Fruit fly (Drosophila melanogaster) whole organism, embryonic: Measurements from ENCODE around the gene CG42580.
"Not testable (repeated sequence)": the region's sequence is repeated elsewhere in the genome, so short reads cannot be mapped to it uniquely, and the experiment has no call there.

Source experiments
- BtbVII ChIP-seq: fragments of 200-800 bp; sonication (Bioruptor generic); optimal IDR thresholded peaks from 3 replicates; lab custom pipeline; 2017; ENCODE audit warnings: missing biosample characterization, mild to moderate bottlenecking, missing genetic modification characterization
- CG11085 ChIP-seq: fragments of 200-800 bp; sonication (Bioruptor generic); IDR thresholded peaks from 2 replicates; pipeline ENCODE4 v1.3.6; 2022; ENCODE audit warnings: missing biosample characterization, missing genetic modification characterization
- CG11695 ChIP-seq: fragments of 200-800 bp; sonication (Bioruptor generic); IDR thresholded peaks from 3 replicates; pipeline ENCODE4 v1.3.6; 2022; ENCODE audit warnings: missing biosample characterization, missing genetic modification characterization
- CG12104 ChIP-seq: fragments of 200-800 bp; sonication (Bioruptor generic); optimal IDR thresholded peaks from 3 replicates; lab custom pipeline; 2016; ENCODE audit warnings: missing biosample characterization, missing genetic modification characterization
- CG12942 ChIP-seq: fragments of 200-800 bp; sonication (Bioruptor generic); optimal IDR thresholded peaks from 3 replicates; lab custom pipeline; 2016; ENCODE audit warnings: missing biosample characterization, missing genetic modification characterization
- CG16815 ChIP-seq: fragments of 200-800 bp; sonication (Bioruptor generic); optimal IDR thresholded peaks from 3 replicates; lab custom pipeline; 2017; ENCODE audit warnings: missing biosample characterization, mild to moderate bottlenecking, missing genetic modification characterization
- CG2889 ChIP-seq: fragments of 200-800 bp; sonication (Bioruptor generic); IDR thresholded peaks from 3 replicates; pipeline ENCODE4 v1.3.6; 2022; ENCODE audit warnings: missing biosample characterization, missing genetic modification characterization
- CG32772 ChIP-seq: fragments of 200-800 bp; sonication (Bioruptor generic); IDR thresholded peaks from 2 replicates; pipeline ENCODE4 v1.3.6; 2022; ENCODE audit warnings: missing biosample characterization, missing genetic modification characterization
- CG3995 ChIP-seq: fragments of 200-800 bp; sonication (Bioruptor generic); optimal IDR thresholded peaks from 3 replicates; lab custom pipeline; 2016; ENCODE audit warnings: missing biosample characterization, missing genetic modification characterization
- CG4360 ChIP-seq: fragments of 200-800 bp; sonication (Bioruptor generic); IDR thresholded peaks from 2 replicates; pipeline ENCODE4 v1.3.6; 2022; ENCODE audit warnings: missing biosample characterization, missing genetic modification characterization
- CG5953 ChIP-seq: fragments of 200-800 bp; sonication (Bioruptor generic); IDR thresholded peaks from 2 replicates; pipeline ENCODE4 v1.3.6; 2022; ENCODE audit warnings: missing biosample characterization, missing genetic modification characterization
- CG6272 ChIP-seq: fragments of 200-800 bp; sonication (Bioruptor generic); IDR thresholded peaks from 2 replicates; pipeline ENCODE4 v1.3.6; 2022; ENCODE audit warnings: missing biosample characterization, missing genetic modification characterization
- CG7839 ChIP-seq: fragments of 200-800 bp; sonication (Bioruptor generic); optimal IDR thresholded peaks from 3 replicates; lab custom pipeline; 2018; ENCODE audit warnings: missing biosample characterization, mild to moderate bottlenecking, missing genetic modification characterization, moderate library complexity
- CG9215 ChIP-seq: fragments of 200-800 bp; sonication (Bioruptor generic); IDR thresholded peaks from 2 replicates; pipeline ENCODE4 v1.3.6; 2022; ENCODE audit warnings: missing biosample characterization, missing genetic modification characterization
- CG9797 ChIP-seq: fragments of 200-800 bp; sonication (Bioruptor generic); optimal IDR thresholded peaks from 3 replicates; lab custom pipeline; 2018; ENCODE audit warnings: missing biosample characterization, mild to moderate bottlenecking, missing genetic modification characterization
- Doc3 ChIP-seq: fragments of 200-800 bp; sonication (Bioruptor generic); IDR thresholded peaks from 3 replicates; pipeline ENCODE4 v1.3.6; 2022; ENCODE audit warnings: missing biosample characterization, missing genetic modification characterization; ENCODE audit not compliant: partially characterized antibody
- HmgZ ChIP-seq: fragments of 200-800 bp; sonication (Bioruptor generic); optimal IDR thresholded peaks from 2 replicates; lab custom pipeline; 2018; ENCODE audit warnings: missing biosample characterization, mild to moderate bottlenecking, missing genetic modification characterization
- Nf-YA ChIP-seq: fragments of 200-800 bp; sonication (Bioruptor generic); IDR thresholded peaks from 2 replicates; pipeline ENCODE4 v1.3.6; 2022; ENCODE audit warnings: missing biosample characterization, missing genetic modification characterization
- Nf-YB ChIP-seq: fragments of 200-800 bp; sonication (Bioruptor generic); optimal IDR thresholded peaks from 3 replicates; lab custom pipeline; 2019; ENCODE audit warnings: missing biosample characterization, mild to moderate bottlenecking, missing genetic modification characterization, moderate library complexity
- Nf-YC ChIP-seq: fragments of 200-800 bp; optimal IDR thresholded peaks from 3 replicates; lab custom pipeline; 2019; ENCODE audit warnings: missing biosample characterization, mild to moderate bottlenecking, missing genetic modification characterization, moderate library complexity
- Optix ChIP-seq: fragments of 200-800 bp; sonication (Bioruptor generic); IDR thresholded peaks from 3 replicates; pipeline ENCODE4 v1.3.6; 2022; ENCODE audit warnings: missing biosample characterization, missing genetic modification characterization
- Ptx1 ChIP-seq: fragments of 200-800 bp; sonication (Bioruptor generic); IDR thresholded peaks from 2 replicates; pipeline ENCODE4 v1.3.6; 2022; ENCODE audit warnings: missing biosample characterization, missing genetic modification characterization
- Side ChIP-seq: fragments of 200-800 bp; sonication (Bioruptor generic); optimal IDR thresholded peaks from 2 replicates; lab custom pipeline; 2016; ENCODE audit warnings: missing biosample characterization, missing genetic modification characterization
- TFAM ChIP-seq: fragments of 200-800 bp; sonication (Bioruptor generic); optimal IDR thresholded peaks from 2 replicates; lab custom pipeline; 2017; ENCODE audit warnings: missing biosample characterization, missing genetic modification characterization, inconsistent platforms
- al ChIP-seq: fragments of 200-800 bp; sonication (Bioruptor generic); IDR thresholded peaks from 2 replicates; pipeline ENCODE4 v1.3.6; 2022; ENCODE audit warnings: missing biosample characterization, missing genetic modification characterization
- amos ChIP-seq: fragments of 200-800 bp; sonication (Bioruptor generic); IDR thresholded peaks from 2 replicates; pipeline ENCODE4 v1.3.6; 2022; ENCODE audit warnings: missing biosample characterization, missing genetic modification characterization; ENCODE audit not compliant: partially characterized antibody
- bbx ChIP-seq: fragments of 200-800 bp; sonication (Bioruptor generic); IDR thresholded peaks from 2 replicates; pipeline ENCODE4 v1.3.6; 2022; ENCODE audit warnings: missing biosample characterization, missing genetic modification characterization; ENCODE audit not compliant: partially characterized antibody
- btn ChIP-seq: fragments of 200-800 bp; sonication (Bioruptor generic); optimal IDR thresholded peaks from 2 replicates; lab custom pipeline; 2016; ENCODE audit warnings: missing biosample characterization, missing genetic modification characterization
- cas ChIP-seq: fragments of 200-800 bp; sonication (Bioruptor generic); IDR thresholded peaks from 2 replicates; pipeline ENCODE4 v1.3.6; 2022; ENCODE audit warnings: missing biosample characterization, missing genetic modification characterization
- caup ChIP-seq: fragments of 200-800 bp; sonication (Bioruptor generic); optimal IDR thresholded peaks from 3 replicates; lab custom pipeline; 2017; ENCODE audit warnings: missing biosample characterization, mild to moderate bottlenecking, missing genetic modification characterization, moderate library complexity; ENCODE audit not compliant: severe bottlenecking
- cg ChIP-seq: fragments of 200-800 bp; sonication (Bioruptor generic); optimal IDR thresholded peaks from 3 replicates; lab custom pipeline; 2019; ENCODE audit warnings: missing biosample characterization, mild to moderate bottlenecking, missing genetic modification characterization, moderate library complexity
- cwo ChIP-seq: fragments of 200-800 bp; sonication (Bioruptor generic); optimal IDR thresholded peaks from 3 replicates; lab custom pipeline; 2017; ENCODE audit warnings: missing biosample characterization, missing genetic modification characterization, mild to moderate bottlenecking, moderate library complexity, missing genetic modification reagents
- ewg ChIP-seq: fragments of 200-800 bp; sonication (Bioruptor generic); optimal IDR thresholded peaks from 3 replicates; lab custom pipeline; 2017; ENCODE audit warnings: mild to moderate bottlenecking, missing biosample characterization, missing genetic modification reagents, missing genetic modification characterization
- fru ChIP-seq: fragments of >200 bp; optimal IDR thresholded peaks from 2 replicates; lab custom pipeline; 2017
- gce ChIP-seq: fragments of 200-800 bp; sonication (Bioruptor generic); IDR thresholded peaks from 3 replicates; pipeline ENCODE4 v1.3.6; 2022; ENCODE audit warnings: missing biosample characterization, missing genetic modification characterization
- gfzf ChIP-seq: fragments of 200-800 bp; sonication (Bioruptor generic); optimal IDR thresholded peaks from 2 replicates; lab custom pipeline; 2016; ENCODE audit warnings: missing biosample characterization, mild to moderate bottlenecking, missing genetic modification characterization, moderate library complexity
- gt ChIP-seq: fragments of 200-800 bp; sonication (Bioruptor generic); IDR thresholded peaks from 2 replicates; pipeline ENCODE4 v1.3.6; 2022; ENCODE audit warnings: missing biosample characterization, missing genetic modification characterization
- hb ChIP-seq: fragments of 200-800 bp; sonication (Bioruptor generic); IDR thresholded peaks from 3 replicates; pipeline ENCODE4 v1.3.6; 2022; ENCODE audit warnings: missing biosample characterization, missing genetic modification characterization; ENCODE audit not compliant: partially characterized antibody
- lov ChIP-seq, 2 experiments: fragments of 200-800 bp in 1 of 2; fragments of >200 bp in 1 of 2; sonication (Bioruptor generic) in 1 of 2; IDR thresholded peaks in 1 of 2; optimal IDR thresholded peaks in 1 of 2; 2 replicates in 1 of 2; 3 replicates in 1 of 2; pipeline versions ENCODE4 v1.3.6 to Lab custom; 2017 to 2022; ENCODE audit warnings: missing biosample characterization in 1 of 2, missing genetic modification characterization in 1 of 2
- nerfin-1 ChIP-seq: fragments of 200-800 bp; sonication (Bioruptor generic); optimal IDR thresholded peaks from 3 replicates; lab custom pipeline; 2019; ENCODE audit warnings: missing biosample characterization, mild to moderate bottlenecking, missing genetic modification characterization, moderate library complexity
- oc ChIP-seq: fragments of 200-800 bp; sonication (Bioruptor generic); optimal IDR thresholded peaks from 2 replicates; lab custom pipeline; 2018; ENCODE audit warnings: missing biosample characterization, mild to moderate bottlenecking, missing genetic modification characterization, moderate library complexity
- p53 ChIP-seq: fragments of 200-800 bp; sonication (Bioruptor generic); optimal IDR thresholded peaks from 2 replicates; lab custom pipeline; 2016; ENCODE audit warnings: missing biosample characterization, missing genetic modification characterization
- pfk ChIP-seq: fragments of 200-800 bp; sonication (Bioruptor generic); optimal IDR thresholded peaks from 2 replicates; lab custom pipeline; 2018; ENCODE audit warnings: missing biosample characterization, mild to moderate bottlenecking, missing genetic modification characterization, moderate library complexity
- pnt ChIP-seq: fragments of 200-800 bp; sonication (Bioruptor generic); optimal IDR thresholded peaks from 3 replicates; lab custom pipeline; 2016; ENCODE audit warnings: missing biosample characterization, missing genetic modification characterization
- ranshi ChIP-seq: fragments of 200-800 bp; sonication (Bioruptor generic); IDR thresholded peaks from 2 replicates; pipeline ENCODE4 v1.3.6; 2022; ENCODE audit warnings: missing biosample characterization, missing genetic modification characterization
- sens-2 ChIP-seq: fragments of 200-800 bp; sonication (Bioruptor generic); IDR thresholded peaks from 2 replicates; pipeline ENCODE4 v1.3.6; 2022; ENCODE audit warnings: missing biosample characterization, missing genetic modification characterization
- sqz ChIP-seq: fragments of 200-800 bp; sonication (Bioruptor generic); optimal IDR thresholded peaks from 3 replicates; lab custom pipeline; 2018; ENCODE audit warnings: missing biosample characterization, mild to moderate bottlenecking, missing genetic modification characterization
- tgo ChIP-seq: fragments of 200-800 bp; sonication (Bioruptor generic); IDR thresholded peaks from 3 replicates; pipeline ENCODE4 v1.3.6; 2022; ENCODE audit warnings: missing biosample characterization, missing genetic modification characterization
- wek ChIP-seq: fragments of 200-800 bp; sonication (Bioruptor generic); optimal IDR thresholded peaks from 3 replicates; lab custom pipeline; 2018; ENCODE audit warnings: missing biosample characterization, mild to moderate bottlenecking, missing genetic modification characterization, moderate library complexity

The CG42580 gene

DNA sequence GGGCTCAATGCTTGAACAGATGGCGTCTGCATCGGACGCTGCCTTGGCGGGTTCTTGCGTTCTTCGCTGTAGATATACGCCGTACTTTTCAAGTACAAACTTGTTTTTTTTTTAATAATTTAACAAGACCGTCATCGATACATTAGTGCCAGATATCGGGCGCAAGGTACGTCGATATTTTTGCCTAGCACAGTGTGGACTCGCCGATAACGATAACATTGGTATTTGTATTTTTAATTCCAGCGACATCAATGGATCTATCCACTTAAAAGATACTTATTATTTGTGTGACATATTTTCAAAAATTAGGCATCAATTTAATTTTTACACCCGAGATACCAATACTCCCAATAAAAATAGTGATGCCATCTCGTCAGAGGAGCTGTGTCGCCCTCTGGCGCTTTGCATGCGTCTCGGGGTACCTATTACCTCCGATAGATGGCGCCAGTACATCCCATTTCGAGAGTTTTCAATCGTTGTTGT, 49.3 kb upstream of the CG42580 start, which contains the start of gene Tak1 (continued):
- TF ChIP-seq CG4360 (GFP tag; lab: Robert Waterston, UW): no peak
- no peak for TF ChIP-seq cas
- no peak; the same call in 1 of the 2 replicates for TF ChIP-seq al (GFP tag; lab: Robert Waterston, UW)
- TF ChIP-seq CG12942 (GFP tag; lab: Kevin White, UChicago): peak; percentile 7
- no peak for TF ChIP-seq lov (optimal IDR thresholded peaks at IDR 0.05; lab: Kevin White, UChicago)
- TF ChIP-seq lov (GFP tag; IDR thresholded peaks at IDR 0.05; lab: Robert Waterston, UW): 0 out of 3 replicates have a peak, but pooled peaks have one; percentile 9
- TF ChIP-seq CG16815 (GFP tag; lab: Kevin White, UChicago): no peak
- TF ChIP-seq ranshi (GFP tag; lab: Robert Waterston, UW): peak; percentile 49; the same call in 1 of the 2 replicates
- TF ChIP-seq HmgZ (tag; lab: Kevin White, UChicago): peak; percentile 39
- no peak for TF ChIP-seq CG3995 (GFP tag; lab: Kevin White, UChicago)
- TF ChIP-seq CG5953 (GFP tag; lab: Robert Waterston, UW): no peak
- peak; percentile 72 for TF ChIP-seq Doc3 (GFP tag; lab: Robert Waterston, UW)
- TF ChIP-seq p53 (GFP tag; lab: Kevin White, UChicago): peak; percentile 17
- no peak for TF ChIP-seq TFAM
- no peak for TF ChIP-seq CG11695 (GFP tag; lab: Robert Waterston, UW)
- TF ChIP-seq sqz: peak; percentile 45
- 0 out of 2 replicates have a peak, but pooled peaks have one; percentile 37 for TF ChIP-seq Nf-YA
- TF ChIP-seq BtbVII (GFP tag; lab: Kevin White, UChicago): no peak
- no peak for TF ChIP-seq gce (GFP tag; lab: Robert Waterston, UW)
- TF ChIP-seq gt: no peak
- no peak for TF ChIP-seq CG9215 (GFP tag; lab: Robert Waterston, UW)
- TF ChIP-seq CG11085: no peak
- peak; percentile 79 for TF ChIP-seq bbx
- peak; percentile 17; the same call in 1 of the 2 replicates for TF ChIP-seq CG32772
- no peak for TF ChIP-seq CG2889
- peak; percentile 19 for TF ChIP-seq CG9797
- TF ChIP-seq CG12104 (GFP tag; lab: Kevin White, UChicago): no peak
- no peak for TF ChIP-seq Side
- TF ChIP-seq tgo (GFP tag; lab: Robert Waterston, UW): peak; percentile 45; the same call in 2 of the 3 replicates
- no peak for TF ChIP-seq wek (GFP tag; lab: Kevin White, UChicago)
- no peak for TF ChIP-seq oc
- TF ChIP-seq gfzf (GFP tag; lab: Kevin White, UChicago): peak; percentile 21
- peak; percentile 56 for TF ChIP-seq CG7839
- TF ChIP-seq hb: peak; percentile 83; the same call in 2 of the 3 replicates
- TF ChIP-seq pnt (GFP tag; lab: Kevin White, UChicago): peak; percentile 51
- no peak for TF ChIP-seq btn
- TF ChIP-seq, all 482 proteins: peak for 266

dm6 chrX:20527331-20527730, 46.8 kb upstream of the CG42580 start, which contains the start of gene CG42579:
Gene CG42579, plus strand, starts transcription at chrX:20527631.
- TF ChIP-seq amos (GFP tag; lab: Robert Waterston, UW); CG9215 (GFP tag; lab: Robert Waterston, UW); cwo (GFP tag; lab: Kevin White, UChicago): not testable (repeated sequence)

DNA sequence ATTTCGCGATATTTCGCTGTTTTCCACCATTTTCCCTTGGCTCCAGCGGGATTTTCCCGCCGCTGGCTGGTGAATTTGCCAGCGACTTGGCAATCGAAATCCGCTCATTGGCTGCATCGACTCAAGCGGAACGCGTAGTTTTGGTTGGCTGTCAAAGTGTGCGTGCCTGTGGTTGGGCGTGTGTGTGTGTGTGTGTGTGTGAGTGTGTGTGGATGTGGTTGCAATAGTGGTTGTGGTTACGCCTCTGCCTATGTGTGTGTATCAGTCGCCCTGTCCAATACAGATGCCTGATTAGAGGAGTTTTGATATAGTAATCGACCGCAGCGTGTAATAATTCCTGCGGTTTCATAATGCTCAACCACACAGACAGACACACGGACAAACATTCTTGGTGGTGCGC, 38.0 kb upstream of the CG42580 start:
- peak; percentile 11 for TF ChIP-seq ewg (GFP tag; lab: Kevin White, UChicago)
- no peak for TF ChIP-seq pfk (GFP tag; lab: Kevin White, UChicago)
- TF ChIP-seq fru: no peak
- TF ChIP-seq Ptx1 (GFP tag; lab: Robert Waterston, UW): no peak
- TF ChIP-seq Optix (GFP tag; lab: Robert Waterston, UW): no peak
- peak; percentile 94 for TF ChIP-seq Nf-YC (tag; lab: Kevin White, UChicago)
- TF ChIP-seq nerfin-1 (tag; lab: Kevin White, UChicago): peak; percentile 9
- TF ChIP-seq Nf-YB (GFP tag; lab: Kevin White, UChicago): peak; percentile 92
- TF ChIP-seq sens-2 (GFP tag; lab: Robert Waterston, UW): no peak
- TF ChIP-seq CG6272: no peak
- peak; percentile 67 for TF ChIP-seq cg (GFP tag; lab: Kevin White, UChicago)
- TF ChIP-seq caup (GFP tag; lab: Kevin White, UChicago): no peak
